Worm (Caenorhabditis elegans) whole organism, L4/young adult: Measurements from ENCODE around the gene oxy-4.

Experiments used
- W03F9.2 ChIP-seq: fragments of 150-350 bp; optimal IDR thresholded peaks from 2 replicates; lab custom pipeline; 2014; ENCODE audit warnings: missing biosample characterization, missing genetic modification characterization
- dao-5 ChIP-seq: sonication (generic microtip); optimal IDR thresholded peaks from 2 replicates; lab custom pipeline; 2016; ENCODE audit warnings: missing genotype, missing genetic modification characterization, moderate library complexity, missing compliant biosample characterization
- him-1 ChIP-seq: sonication (generic microtip); optimal IDR thresholded peaks from 2 replicates; lab custom pipeline; 2016; ENCODE audit warnings: missing genotype, missing genetic modification reagents, missing genetic modification characterization, missing compliant biosample characterization

Gene oxy-4

DNA sequence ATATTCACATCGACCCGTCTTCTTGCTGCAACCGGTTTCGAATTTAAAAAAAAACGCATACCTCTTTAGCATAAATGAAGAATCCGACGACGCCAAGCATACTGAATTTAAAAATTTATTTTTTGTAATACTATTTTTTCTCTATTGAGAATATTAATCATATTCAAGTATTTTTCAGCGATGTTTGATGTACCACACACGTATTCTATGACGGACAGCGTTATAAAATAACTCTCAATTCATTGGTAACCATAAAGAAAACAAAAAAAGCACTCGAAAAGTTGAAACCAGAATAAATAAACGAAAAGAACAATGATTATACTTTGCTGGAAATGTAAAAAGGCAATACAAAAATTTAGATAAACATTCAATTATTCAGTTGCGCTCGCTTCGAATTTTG, 931 bp upstream of the oxy-4 start, which contains the start of gene T10F2.5:
TSS of gene T10F2.5 (minus strand) at position 101 of the 400 bp plus-strand sequence.
- TF ChIP-seq W03F9.2 (tag; lab: Kevin White, UChicago) (no peak), him-1 (tag; lab: Kevin White, UChicago) (no peak), dao-5 (tag; lab: Kevin White, UChicago) (no peak)

DNA sequence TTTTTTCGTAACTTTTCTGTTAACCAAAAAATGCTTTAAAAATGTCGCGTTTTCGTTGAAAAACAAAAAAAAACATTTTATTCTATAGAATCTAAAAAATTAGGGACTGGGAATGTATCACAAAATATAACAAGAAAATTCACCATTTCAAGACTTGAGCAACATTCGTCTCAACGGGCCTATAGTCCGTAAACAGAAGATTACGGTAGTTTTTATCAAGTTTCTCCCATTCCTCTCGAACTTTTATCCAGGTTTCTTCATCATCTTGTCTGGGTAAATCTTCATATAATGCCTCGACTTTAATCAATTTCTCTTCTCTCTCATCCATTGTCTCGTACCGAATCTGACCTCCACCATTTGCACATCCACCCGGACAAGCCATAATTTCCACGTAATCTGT, 3.2 kb downstream of the oxy-4 start:
- TF ChIP-seq W03F9.2 (tag; lab: Kevin White, UChicago) (no peak), dao-5 (tag; lab: Kevin White, UChicago) (no peak), him-1 (tag; lab: Kevin White, UChicago) (no peak)

DNA sequence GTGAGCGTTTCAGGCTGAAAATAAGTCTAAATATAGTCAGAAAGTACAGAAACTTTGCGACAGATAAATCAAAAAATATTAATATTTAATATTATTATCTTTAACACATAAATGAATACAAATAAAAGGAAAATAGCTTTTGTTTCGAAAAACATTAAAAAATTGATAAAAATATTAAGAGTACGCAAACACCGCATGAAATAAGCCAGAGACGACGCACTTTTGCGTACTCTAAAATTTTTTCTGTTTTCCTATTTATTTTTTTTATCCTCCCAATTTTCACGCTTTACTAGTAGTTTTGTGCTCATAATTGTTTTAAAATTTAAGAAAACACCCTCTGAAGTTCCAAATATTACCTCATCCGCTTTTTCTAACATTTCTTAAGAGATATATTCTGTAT, 5.4 kb downstream of the oxy-4 start, which contains the start of the genes rbm-42 and grwd-1:
TSS of gene rbm-42 (minus strand) at position 93 of the 400 bp plus-strand sequence.
TSS of gene grwd-1 (plus strand) at position 328 of the 400 bp plus-strand sequence.
- peak; percentile 77 for TF ChIP-seq W03F9.2 (tag; lab: Kevin White, UChicago)
- no peak for TF ChIP-seq him-1 (tag; lab: Kevin White, UChicago)

DNA sequence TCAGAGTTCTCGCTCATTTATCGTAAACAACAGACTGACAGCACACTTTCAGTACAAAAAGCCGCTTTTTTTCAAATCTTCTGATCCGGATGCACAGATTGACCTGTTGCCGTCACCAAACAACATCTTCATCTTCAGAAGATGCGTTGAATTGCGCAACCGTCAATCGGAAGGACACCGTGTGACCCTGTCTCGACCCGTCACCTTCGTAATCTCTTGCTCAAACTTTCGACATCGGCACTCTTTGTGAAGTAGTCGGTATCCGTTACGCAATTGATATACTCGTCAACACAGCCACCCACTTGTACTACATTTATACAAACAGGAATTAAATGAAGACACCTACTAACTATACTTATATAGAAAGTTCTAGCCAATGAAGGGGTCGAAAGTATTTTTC, 7.6 kb downstream of the oxy-4 start:
- TF ChIP-seq him-1 (tag; lab: Kevin White, UChicago) (no peak), W03F9.2 (tag; lab: Kevin White, UChicago) (no peak), dao-5 (tag; lab: Kevin White, UChicago) (no peak)

DNA sequence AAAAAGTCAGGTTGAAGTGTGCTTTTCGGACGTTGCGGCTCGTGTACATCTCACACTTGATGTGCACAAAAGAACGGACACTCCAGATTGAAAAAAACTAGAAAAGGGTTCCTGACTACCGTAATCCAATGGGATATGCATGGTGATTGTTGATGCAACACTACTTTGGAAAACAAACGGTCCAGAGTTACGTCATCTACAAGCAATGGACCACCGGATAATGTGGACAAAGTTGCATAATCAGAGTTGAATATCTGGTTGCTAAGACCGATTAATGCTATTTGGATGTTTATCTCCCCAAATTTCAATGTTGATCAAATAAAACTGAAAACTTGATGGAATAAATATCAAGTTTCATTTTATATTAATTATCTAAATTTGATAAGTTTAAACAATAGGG, 8.6 kb downstream of the oxy-4 start:
- TF ChIP-seq him-1 (tag; lab: Kevin White, UChicago) (no peak), dao-5 (tag; lab: Kevin White, UChicago) (no peak)

DNA sequence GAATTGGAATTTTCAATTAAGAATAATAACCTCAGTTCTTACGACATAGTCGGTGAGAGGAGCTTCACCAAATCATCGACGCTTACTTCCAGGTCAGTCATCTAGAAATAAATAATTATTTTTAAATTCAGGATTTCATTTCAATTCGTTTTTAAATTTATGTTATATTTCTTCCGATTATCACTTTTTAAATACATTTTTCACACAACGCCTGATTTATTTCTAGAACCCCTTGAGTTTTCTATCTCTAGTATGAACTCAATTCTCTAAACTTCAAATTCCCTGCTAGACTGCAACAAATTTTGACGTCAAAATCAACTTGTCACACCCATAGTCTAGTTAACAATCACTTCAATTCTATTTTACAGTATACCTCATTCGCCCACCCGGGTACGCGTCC, 9.1 kb downstream of the oxy-4 start, which contains the start of gene Y54H5A.2:
TSS of gene Y54H5A.2 (minus strand) at position 101 of the 400 bp plus-strand sequence.
- no peak for TF ChIP-seq him-1 (tag; lab: Kevin White, UChicago)
- TF ChIP-seq dao-5 (tag; lab: Kevin White, UChicago): no peak
- no peak for TF ChIP-seq W03F9.2 (tag; lab: Kevin White, UChicago)

DNA sequence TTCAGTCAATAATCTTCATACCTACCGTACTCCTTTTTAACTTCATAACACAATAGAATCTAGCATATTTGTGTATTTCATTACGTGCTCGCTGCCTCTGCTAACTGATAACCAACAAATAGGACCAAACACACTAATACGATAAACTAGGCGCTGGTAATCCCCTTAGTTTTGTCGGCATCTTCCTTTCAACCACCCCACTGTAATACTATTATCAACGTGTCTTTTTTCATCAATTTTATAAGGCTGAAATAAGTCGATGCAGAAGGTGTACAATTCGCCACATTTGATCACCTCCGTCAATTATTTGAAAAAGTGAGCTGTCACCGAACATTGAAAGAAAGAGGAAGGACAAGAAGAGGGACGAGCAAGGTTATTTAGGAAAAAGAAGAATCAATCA, 11.1 kb downstream of the oxy-4 start:
- TF ChIP-seq him-1 (tag; lab: Kevin White, UChicago): no peak
- no peak for TF ChIP-seq W03F9.2 (tag; lab: Kevin White, UChicago)
- TF ChIP-seq dao-5 (tag; lab: Kevin White, UChicago): no peak

DNA sequence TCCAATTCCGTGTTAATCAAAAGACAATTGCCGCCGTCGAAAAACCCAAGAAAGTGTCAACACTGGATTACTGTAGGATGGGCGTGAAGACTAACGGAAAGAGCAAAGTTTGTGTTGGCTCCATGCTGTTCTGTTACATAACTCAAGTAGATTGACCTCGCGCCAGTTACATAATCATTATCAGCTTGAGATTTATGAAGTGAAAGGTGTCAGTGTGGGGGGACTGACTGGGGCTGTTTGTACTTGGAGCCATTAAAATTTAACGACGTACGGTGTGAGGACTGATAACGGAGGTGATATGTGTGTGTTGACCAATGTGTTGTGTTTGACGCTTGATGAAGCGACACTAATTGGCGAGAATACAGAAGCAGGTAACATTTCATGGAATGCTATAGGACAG, 11.8 kb downstream of the oxy-4 start:
- TF ChIP-seq him-1 (tag; lab: Kevin White, UChicago) (no peak), W03F9.2 (tag; lab: Kevin White, UChicago) (no peak), dao-5 (tag; lab: Kevin White, UChicago) (no peak)

DNA sequence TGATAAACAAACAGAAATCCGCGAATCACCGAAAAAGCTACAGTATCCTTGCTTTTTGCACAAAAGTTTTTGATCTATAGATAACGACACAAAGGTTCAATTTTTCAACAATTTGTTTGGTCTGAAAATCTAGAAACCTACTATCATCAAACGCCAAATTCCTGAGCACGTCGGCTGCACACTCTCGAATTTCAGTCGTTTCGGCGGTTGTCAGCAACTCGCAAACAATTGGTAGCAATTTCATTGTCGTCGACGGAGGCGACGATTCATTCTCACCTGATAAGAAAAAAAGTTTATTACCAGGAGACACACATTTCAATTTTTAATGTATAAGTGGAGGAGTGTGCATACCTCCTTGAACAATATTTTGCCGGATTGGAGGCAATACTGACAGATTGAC, 12.7 kb downstream of the oxy-4 start:
- no peak for TF ChIP-seq W03F9.2 (tag; lab: Kevin White, UChicago)
- no peak for TF ChIP-seq him-1 (tag; lab: Kevin White, UChicago)
- TF ChIP-seq dao-5 (tag; lab: Kevin White, UChicago): no peak

DNA sequence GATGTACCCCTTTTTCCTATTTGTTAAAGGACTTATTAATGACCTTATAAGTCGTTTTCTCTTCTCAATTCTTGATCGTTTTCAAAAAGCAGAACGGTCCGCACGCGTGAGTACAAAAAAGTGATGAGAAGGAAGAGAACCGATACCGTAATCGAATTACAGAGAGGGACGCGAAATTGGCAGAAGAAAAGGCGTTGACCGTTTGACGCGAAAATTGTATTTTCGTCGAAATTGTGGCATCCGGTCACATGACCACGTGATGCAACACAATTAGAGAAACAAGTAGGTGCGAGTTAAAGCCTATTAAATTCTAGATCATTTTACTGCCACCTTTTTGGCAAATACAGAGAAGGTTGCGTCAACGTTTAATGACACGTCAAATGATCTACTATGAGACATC, 14.4 kb downstream of the oxy-4 start:
- TF ChIP-seq him-1 (tag; lab: Kevin White, UChicago): no peak
- TF ChIP-seq dao-5 (tag; lab: Kevin White, UChicago): no peak
- TF ChIP-seq W03F9.2 (tag; lab: Kevin White, UChicago): no peak

DNA sequence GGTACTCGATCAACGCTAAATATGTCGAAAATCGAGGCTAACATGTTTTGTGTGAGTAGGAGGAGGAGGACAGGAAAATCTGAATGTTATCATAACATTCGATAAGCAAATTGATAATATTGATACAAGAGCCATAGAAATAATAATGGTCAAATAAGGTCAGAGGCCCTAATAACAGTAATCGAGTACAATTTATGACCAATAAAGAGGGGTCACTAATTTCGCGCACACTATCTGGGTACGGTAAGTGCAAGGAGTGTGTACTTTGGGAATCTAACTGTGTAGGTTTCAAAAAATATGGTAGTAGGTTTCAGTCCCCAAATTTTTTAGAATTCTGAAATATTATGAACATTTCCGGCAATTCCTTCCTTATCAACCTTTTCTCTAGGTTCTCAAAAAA, 15.1 kb downstream of the oxy-4 start:
- no peak for TF ChIP-seq him-1 (tag; lab: Kevin White, UChicago)
- TF ChIP-seq W03F9.2 (tag; lab: Kevin White, UChicago): no peak
- TF ChIP-seq dao-5 (tag; lab: Kevin White, UChicago): no peak

DNA sequence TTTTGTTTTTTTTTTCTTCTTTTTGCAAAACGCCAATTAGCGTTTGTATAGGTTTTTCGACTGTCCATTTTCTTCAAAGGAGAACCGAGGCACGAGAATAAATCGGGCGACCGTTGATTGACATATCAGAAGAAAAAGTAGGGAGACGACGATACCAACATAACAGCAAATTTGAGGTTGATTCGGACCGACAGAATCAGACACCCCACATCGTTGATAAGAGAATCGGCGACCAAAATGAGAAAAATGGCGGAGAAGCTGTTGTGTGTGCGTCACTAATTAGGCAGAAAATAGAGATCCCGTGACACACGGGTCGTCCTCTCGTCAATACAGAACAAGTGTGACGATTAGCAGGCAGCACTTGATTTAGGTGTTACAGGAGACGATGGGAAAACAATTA, 16.6 kb downstream of the oxy-4 start:
- TF ChIP-seq W03F9.2 (tag; lab: Kevin White, UChicago) (no peak), dao-5 (tag; lab: Kevin White, UChicago) (no peak), him-1 (tag; lab: Kevin White, UChicago) (no peak)

DNA sequence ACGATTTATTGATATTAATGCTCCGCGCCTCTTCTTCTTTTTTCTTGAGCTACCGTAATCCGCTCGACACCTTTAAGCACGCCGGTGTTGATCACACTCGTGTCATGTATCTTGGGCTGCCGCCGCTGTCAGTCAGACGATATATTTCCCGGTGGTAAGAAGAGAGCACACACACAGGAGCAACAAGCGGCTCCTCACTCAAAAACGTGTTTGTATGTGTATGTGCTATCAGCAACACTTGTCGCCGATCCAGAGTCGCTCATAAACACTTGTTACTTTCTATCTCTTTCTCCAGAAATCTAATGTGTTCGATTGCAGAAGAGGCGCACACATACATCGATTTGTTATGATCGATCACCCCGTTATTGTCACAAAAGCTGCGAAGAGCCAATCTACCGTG, 18.0 kb downstream of the oxy-4 start:
- no peak for TF ChIP-seq him-1 (tag; lab: Kevin White, UChicago)
- no peak for TF ChIP-seq dao-5 (tag; lab: Kevin White, UChicago)
- no peak for TF ChIP-seq W03F9.2 (tag; lab: Kevin White, UChicago)

DNA sequence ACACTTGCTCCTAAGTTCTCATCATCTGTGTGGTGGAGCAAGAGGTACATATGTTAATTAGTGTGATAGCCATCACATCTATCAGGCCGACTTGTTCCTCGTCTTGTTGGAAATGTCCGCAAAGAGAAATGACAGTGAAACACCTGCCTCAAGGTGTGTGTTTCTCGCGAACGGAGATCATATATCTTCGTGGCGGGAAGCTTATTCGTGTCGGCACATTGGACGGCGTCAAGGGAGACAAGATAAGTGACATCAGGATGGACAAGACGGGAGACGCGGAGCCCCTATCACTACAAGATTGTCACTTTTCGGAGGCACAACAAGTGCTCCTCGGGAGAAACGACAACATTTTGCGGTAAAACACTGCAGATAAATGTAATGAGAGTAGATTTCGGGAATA, 18.8 kb downstream of the oxy-4 start:
- no peak for TF ChIP-seq dao-5 (tag; lab: Kevin White, UChicago)
- no peak for TF ChIP-seq W03F9.2 (tag; lab: Kevin White, UChicago)
- no peak for TF ChIP-seq him-1 (tag; lab: Kevin White, UChicago)
